Fruit fly (Drosophila melanogaster): ENCODE results near the gene CG43102.

DNA sequence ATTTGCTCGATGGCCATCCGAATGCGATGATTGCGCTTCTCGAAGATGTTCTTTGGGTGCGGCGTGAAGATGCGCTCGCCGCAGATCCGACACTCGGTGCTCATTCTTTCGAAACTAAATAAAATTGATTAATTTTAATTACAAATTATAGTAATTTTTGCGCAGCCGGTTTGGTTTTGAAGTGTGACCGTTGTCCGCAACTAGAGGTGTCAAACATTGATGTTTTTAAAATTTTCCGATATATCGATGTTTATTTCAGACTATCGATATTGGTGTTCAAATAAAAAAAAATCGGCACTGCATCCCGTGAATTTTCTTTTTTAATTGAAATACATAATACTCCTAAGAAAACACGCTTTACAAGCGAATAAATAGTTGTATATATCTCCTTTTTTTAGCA lies 14.7 kb upstream of the CG43102 start, which contains the start of gene Odj:
- TF ChIP-seq OdsH (GFP tag; optimal IDR thresholded peaks at IDR 0.05) (no peak), Hr39 (GFP tag; optimal IDR thresholded peaks at IDR 0.05) (no peak), CG6163 (GFP tag; IDR thresholded peaks at IDR 0.05) (no peak), fkh (GFP tag; optimal IDR thresholded peaks at IDR 0.05) (peak; percentile 59), topi (GFP tag; optimal IDR thresholded peaks at IDR 0.05) (no peak), Ets21C (GFP tag; optimal IDR thresholded peaks at IDR 0.05) (no peak)

Data from whole organism, prepupa.